Fruit fly (Drosophila melanogaster) whole organism, wandering third instar larva: ENCODE data around the gene MagR.

Experiments used
- Abd-B ChIP-seq: fragments of >200 bp; optimal IDR thresholded peaks from 2 replicates; lab custom pipeline; 2017; ENCODE audit warnings: missing biosample characterization, missing genetic modification characterization
- CG32264 ChIP-seq: fragments of 200-800 bp; sonication (Bioruptor generic); optimal IDR thresholded peaks from 2 replicates; lab custom pipeline; 2016; ENCODE audit warnings: missing biosample characterization, missing genetic modification characterization
- CG9705 ChIP-seq: fragments of 200-800 bp; sonication (Bioruptor generic); optimal IDR thresholded peaks from 2 replicates; lab custom pipeline; 2018; ENCODE audit warnings: missing biosample characterization, mild to moderate bottlenecking, missing genetic modification characterization
- CrebA ChIP-seq: fragments of 200-800 bp; sonication (Bioruptor generic); optimal IDR thresholded peaks from 2 replicates; lab custom pipeline; 2016; ENCODE audit warnings: missing biosample characterization, mild to moderate bottlenecking, missing genetic modification characterization, borderline replicate concordance
- Dfd ChIP-seq: fragments of >200 bp; optimal IDR thresholded peaks from 2 replicates; lab custom pipeline; 2017; ENCODE audit warnings: missing biosample characterization, missing genetic modification characterization
- Dif ChIP-seq: fragments of 200-275, 200-300 bp; sonication (Bioruptor generic); optimal IDR thresholded peaks from 2 replicates; lab custom pipeline; 2018; ENCODE audit warnings: missing biosample characterization, missing genetic modification characterization; ENCODE audit not compliant: partially characterized antibody
- GATAd ChIP-seq: sonication (Bioruptor generic); optimal IDR thresholded peaks from 2 replicates; lab custom pipeline; 2016; ENCODE audit warnings: missing biosample characterization, missing genetic modification characterization
- HLH106 ChIP-seq: fragments of 200-800 bp; optimal IDR thresholded peaks from 3 replicates; lab custom pipeline; 2019; ENCODE audit warnings: missing biosample characterization, mild to moderate bottlenecking, missing genetic modification characterization, moderate library complexity
- Hnf4 ChIP-seq: fragments of 200-800 bp; sonication (Bioruptor generic); optimal IDR thresholded peaks from 2 replicates; lab custom pipeline; 2016; ENCODE audit warnings: missing biosample characterization, mild to moderate bottlenecking, missing genetic modification characterization
- Hr83 ChIP-seq: fragments of 200-300 bp; sonication (Bioruptor generic); optimal IDR thresholded peaks from 2 replicates; lab custom pipeline; 2016; ENCODE audit warnings: missing biosample characterization, mild to moderate bottlenecking, missing genetic modification characterization, moderate library complexity; ENCODE audit not compliant: poor library complexity, severe bottlenecking
- Jra ChIP-seq: sonication (Bioruptor generic); optimal IDR thresholded peaks from 2 replicates; lab custom pipeline; 2016; ENCODE audit warnings: missing biosample characterization, missing genetic modification characterization
- Myc ChIP-seq: fragments of >200 bp; optimal IDR thresholded peaks from 2 replicates; lab custom pipeline; 2017
- N ChIP-seq: fragments of >200 bp; optimal IDR thresholded peaks from 2 replicates; lab custom pipeline; 2018; ENCODE audit warnings: missing biosample characterization, missing external identifiers, missing genetic modification characterization
- OdsH ChIP-seq: fragments of 200-800 bp; sonication (Bioruptor generic); optimal IDR thresholded peaks from 2 replicates; lab custom pipeline; 2016; ENCODE audit warnings: missing biosample characterization, mild to moderate bottlenecking, missing genetic modification characterization
- Rel ChIP-seq, 2 experiments: fragments of 200-800 bp; sonication (Bioruptor generic) in 1 of 2; optimal IDR thresholded peaks; 2 replicates in 1 of 2; 3 replicates in 1 of 2; lab custom pipeline; 2016 to 2019; ENCODE audit warnings: mild to moderate bottlenecking in 2 of 2, missing biosample characterization in 2 of 2, missing genetic modification characterization in 2 of 2, moderate library complexity in 1 of 2
- Sp1 ChIP-seq: fragments of 200-800 bp; sonication (Bioruptor generic); optimal IDR thresholded peaks from 3 replicates; lab custom pipeline; 2019; ENCODE audit warnings: missing biosample characterization, mild to moderate bottlenecking, missing genetic modification characterization, moderate library complexity
- dl ChIP-seq, 2 experiments: fragments of 175-275, 200-275 bp in 1 of 2; fragments of 200-275 bp in 1 of 2; sonication (Bioruptor generic); optimal IDR thresholded peaks; lab custom pipeline; 2018; ENCODE audit warnings: mild to moderate bottlenecking in 2 of 2, missing biosample characterization in 2 of 2, missing genetic modification characterization in 2 of 2, moderate library complexity in 2 of 2; ENCODE audit not compliant: partially characterized antibody in 2 of 2, insufficient read depth in 1 of 2
- dmrt93B ChIP-seq: fragments of 200-800 bp; sonication (Bioruptor generic); optimal IDR thresholded peaks from 2 replicates; lab custom pipeline; 2018; ENCODE audit warnings: missing biosample characterization, mild to moderate bottlenecking, missing genetic modification characterization
- dsf ChIP-seq: sonication (Bioruptor generic); optimal IDR thresholded peaks from 2 replicates; lab custom pipeline; 2016; ENCODE audit warnings: missing biosample characterization, missing genetic modification characterization, borderline replicate concordance
- foxo ChIP-seq, 2 experiments: fragments of 200-800 bp; sonication (Bioruptor generic); optimal IDR thresholded peaks; 2 replicates in 1 of 2; 3 replicates in 1 of 2; lab custom pipeline; 2016 to 2017; ENCODE audit warnings: missing biosample characterization in 2 of 2, missing genetic modification characterization in 2 of 2
- jim ChIP-seq: fragments of 175-275, 200-325 bp; sonication (Bioruptor generic); optimal IDR thresholded peaks from 2 replicates; lab custom pipeline; 2016; ENCODE audit warnings: missing biosample characterization, mild to moderate bottlenecking, missing genetic modification characterization
- lola ChIP-seq: fragments of >200 bp; optimal IDR thresholded peaks from 2 replicates; lab custom pipeline; 2017; ENCODE audit warnings: missing biosample characterization, missing genetic modification characterization
- pan ChIP-seq: fragments of >200 bp; optimal IDR thresholded peaks from 2 replicates; lab custom pipeline; 2017
- psq ChIP-seq: fragments of 200-800 bp; sonication (Bioruptor generic); optimal IDR thresholded peaks from 3 replicates; lab custom pipeline; 2017; ENCODE audit warnings: missing biosample characterization, mild to moderate bottlenecking, missing genetic modification characterization, moderate library complexity
- sage ChIP-seq: fragments of 200-800 bp; sonication (Bioruptor generic); optimal IDR thresholded peaks from 2 replicates; lab custom pipeline; 2016; ENCODE audit warnings: missing biosample characterization, mild to moderate bottlenecking, missing genetic modification characterization
- sv ChIP-seq: fragments of 200-800 bp; sonication (Bioruptor generic); optimal IDR thresholded peaks from 3 replicates; lab custom pipeline; 2016; ENCODE audit warnings: missing biosample characterization, missing genetic modification characterization
- tai ChIP-seq: sonication (Bioruptor generic); optimal IDR thresholded peaks from 2 replicates; lab custom pipeline; 2016; ENCODE audit warnings: missing biosample characterization, missing genetic modification characterization
- usp ChIP-seq: fragments of >200 bp; optimal IDR thresholded peaks from 2 replicates; lab custom pipeline; 2017; ENCODE audit warnings: missing biosample characterization, missing genetic modification characterization
- woc ChIP-seq: sonication (Bioruptor generic); optimal IDR thresholded peaks from 2 replicates; lab custom pipeline; 2016; ENCODE audit warnings: missing biosample characterization, mild to moderate bottlenecking, missing genetic modification characterization

Gene MagR

DNA sequence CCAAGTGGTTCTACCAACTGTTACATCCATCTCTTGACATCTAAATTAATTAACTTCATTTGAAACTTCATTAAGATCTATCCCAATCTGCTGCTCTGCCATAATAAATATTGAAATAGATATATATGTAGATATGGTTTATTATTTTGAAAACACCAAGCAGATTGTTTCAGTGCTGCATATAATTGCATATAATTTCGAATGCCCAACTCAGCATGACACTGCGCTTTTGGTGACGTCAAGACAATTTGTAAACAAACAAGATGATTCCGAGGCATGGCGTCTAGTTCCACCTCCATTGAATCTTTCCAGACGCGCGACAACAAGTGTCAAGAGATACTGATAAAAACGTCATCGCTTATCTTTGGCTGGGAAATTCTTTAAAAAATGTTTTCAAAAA lies 6.8 kb downstream of the MagR start:
- no peak for TF ChIP-seq Sp1
- no peak for TF ChIP-seq jim (GFP tag; lab: Kevin White, UChicago)
- no peak for TF ChIP-seq OdsH (GFP tag; lab: Kevin White, UChicago)
- TF ChIP-seq N: no peak
- TF ChIP-seq usp (GFP tag; lab: Kevin White, UChicago): no peak
- no peak for TF ChIP-seq Hnf4 (GFP tag; lab: Kevin White, UChicago)
- no peak for TF ChIP-seq Dif
- TF ChIP-seq tai (GFP tag; lab: Kevin White, UChicago): no peak
- TF ChIP-seq foxo (GFP tag; optimal IDR thresholded peaks at IDR 0.05; lab: Kevin White, UChicago): no peak
- no peak for TF ChIP-seq Abd-B (GFP tag; lab: Kevin White, UChicago)
- no peak for TF ChIP-seq HLH106 (tag; lab: Kevin White, UChicago)
- TF ChIP-seq CrebA (GFP tag; lab: Kevin White, UChicago): no peak
- TF ChIP-seq pan (lab: Kevin White, UChicago): no peak
- no peak for TF ChIP-seq dmrt93B (GFP tag; lab: Kevin White, UChicago)

DNA sequence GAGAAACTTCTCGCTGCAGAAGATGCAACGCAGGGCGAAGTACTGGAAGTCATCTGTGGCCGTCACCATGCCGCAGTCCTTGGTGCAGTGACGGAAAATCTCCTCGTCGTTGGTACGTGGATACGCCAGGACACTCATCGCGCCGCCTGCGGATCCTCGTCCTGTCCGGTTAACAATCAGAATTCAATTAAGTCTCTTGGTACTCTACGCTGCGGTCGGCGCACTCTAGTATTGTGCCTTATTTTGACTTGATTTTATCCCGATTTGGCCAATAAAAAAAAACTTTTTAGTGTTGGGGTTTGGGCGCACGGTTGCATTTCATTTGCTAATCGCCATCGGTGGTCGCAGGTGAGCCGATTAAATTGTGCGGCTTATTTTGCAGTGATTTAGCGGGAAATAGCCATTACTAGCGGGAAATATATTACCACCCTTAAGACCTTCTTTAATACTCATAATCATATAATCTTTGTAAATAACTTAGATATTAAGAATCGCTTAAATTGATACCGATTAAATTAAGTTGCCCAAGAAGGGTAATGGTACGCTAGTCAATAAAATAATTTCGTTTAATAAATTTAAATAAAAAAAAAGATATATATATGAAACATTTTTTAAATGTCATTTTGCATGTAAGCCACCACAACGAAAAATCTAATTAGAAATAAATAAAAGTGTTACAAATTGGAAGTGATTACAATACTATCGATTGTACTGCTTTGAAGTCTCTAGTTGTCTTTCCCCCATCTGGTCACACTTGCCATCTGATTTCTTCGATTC lies 12.0 kb downstream of the MagR start, which contains the start of the genes CG8944 and CCT6:
CG8944 (minus strand) TSS at position 327 of the 777 bp plus-strand sequence.
CCT6 (plus strand) TSS at position 744 of the 777 bp plus-strand sequence.
- TF ChIP-seq Sp1 (peak; percentile 4), jim (GFP tag; lab: Kevin White, UChicago) (no peak), tai (GFP tag; lab: Kevin White, UChicago) (no peak), GATAd (GFP tag; lab: Kevin White, UChicago) (no peak), Hnf4 (GFP tag; lab: Kevin White, UChicago) (no peak), lola (GFP tag; lab: Kevin White, UChicago) (no peak), Rel (GFP tag; optimal IDR thresholded peaks at IDR 0.05; lab: Kevin White, UChicago) (no peak), Rel (tag; optimal IDR thresholded peaks at IDR 0.05; lab: Kevin White, UChicago) (peak; percentile 11), HLH106 (tag; lab: Kevin White, UChicago) (peak; percentile 21), Dif (no peak), foxo (GFP tag; optimal IDR thresholded peaks at IDR 0.05; lab: Kevin White, UChicago) (no peak), CG32264 (GFP tag; lab: Kevin White, UChicago) (no peak), dsf (GFP tag; lab: Kevin White, UChicago) (no peak), dl (GFP tag; optimal IDR thresholded peaks at IDR 0.05; lab: Kevin White, UChicago; ENCODE audit: insufficient read depth in 1 of 2, partially characterized antibody in 2 of 2) (no peak), psq (GFP tag; lab: Kevin White, UChicago) (peak; percentile 18), sv (GFP tag; lab: Kevin White, UChicago) (no peak), CG9705 (no peak), dmrt93B (GFP tag; lab: Kevin White, UChicago) (no peak), sage (GFP tag; lab: Kevin White, UChicago) (no peak), Hr83 (GFP tag; lab: Kevin White, UChicago) (no peak), OdsH (GFP tag; lab: Kevin White, UChicago) (no peak), Dfd (GFP tag; lab: Kevin White, UChicago) (no peak), Myc (peak; percentile 74), woc (GFP tag; lab: Kevin White, UChicago) (peak; percentile 16)

DNA sequence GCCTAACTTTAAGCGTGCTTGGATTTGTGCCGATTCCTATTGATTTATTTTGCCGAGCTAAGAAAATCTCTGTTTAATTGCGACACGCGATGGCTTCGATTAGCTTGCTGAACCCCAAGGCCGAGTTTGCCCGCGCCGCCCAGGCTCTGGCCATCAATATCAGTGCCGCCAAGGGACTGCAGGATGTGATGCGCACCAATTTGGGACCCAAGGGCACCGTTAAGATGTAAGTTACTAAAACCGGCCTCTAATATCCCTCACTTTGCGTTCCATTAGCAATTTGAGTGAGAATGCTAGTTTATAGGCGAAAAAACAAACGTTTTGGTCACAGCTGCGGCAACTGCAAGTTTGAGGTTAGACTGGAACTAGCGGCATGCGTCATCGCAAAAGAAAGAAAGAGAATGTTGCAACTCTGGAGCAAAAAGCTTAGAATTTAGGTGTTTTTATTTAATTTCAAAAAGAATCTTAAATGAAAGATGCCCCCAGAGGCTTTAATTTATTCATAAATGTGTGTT lies 12.7 kb downstream of the MagR start:
- TF ChIP-seq Jra (GFP tag; lab: Kevin White, UChicago) (peak; percentile 68), OdsH (GFP tag; lab: Kevin White, UChicago) (no peak)

DNA sequence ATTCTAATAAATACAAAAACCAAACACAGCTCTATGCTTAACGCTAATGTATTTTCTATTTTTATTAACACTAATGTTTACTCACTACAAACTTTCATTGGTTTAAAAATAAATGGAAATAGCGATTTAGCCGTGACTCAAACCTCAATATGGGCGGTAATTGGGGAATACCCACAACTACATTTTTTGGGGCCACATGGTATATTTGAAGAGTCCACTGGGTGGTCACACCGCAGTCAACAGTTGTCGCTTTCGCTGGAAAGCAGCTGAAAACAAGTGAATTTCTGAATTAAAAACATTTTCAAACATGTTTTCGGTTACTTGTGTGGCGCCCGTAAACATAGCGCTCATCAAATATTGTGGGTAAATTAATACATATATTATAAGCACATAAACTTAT lies 14.9 kb downstream of the MagR start, which contains the start of gene Mvd:
Mvd (plus strand) TSS at position 222 of the 400 bp plus-strand sequence.
- no peak for TF ChIP-seq sv (GFP tag; lab: Kevin White, UChicago)
- TF ChIP-seq Rel (GFP tag; optimal IDR thresholded peaks at IDR 0.05; lab: Kevin White, UChicago): no peak
- TF ChIP-seq Rel (tag; optimal IDR thresholded peaks at IDR 0.05; lab: Kevin White, UChicago): peak; percentile 99
